Fruit fly (Drosophila melanogaster) whole organism, wandering third instar larva: ENCODE data around the gene ru.
"Not testable (repeated sequence)": the region's sequence is repeated elsewhere in the genome, so short reads cannot be mapped to it uniquely, and the experiment has no call there.

ENCODE experiments used
- Abd-B ChIP-seq: fragments of >200 bp; optimal IDR thresholded peaks from 2 replicates; lab custom pipeline; 2017; ENCODE audit warnings: missing biosample characterization, missing genetic modification characterization
- CrebA ChIP-seq: fragments of 200-800 bp; sonication (Bioruptor generic); optimal IDR thresholded peaks from 2 replicates; lab custom pipeline; 2016; ENCODE audit warnings: missing biosample characterization, mild to moderate bottlenecking, missing genetic modification characterization, borderline replicate concordance
- OdsH ChIP-seq: fragments of 200-800 bp; sonication (Bioruptor generic); optimal IDR thresholded peaks from 2 replicates; lab custom pipeline; 2016; ENCODE audit warnings: missing biosample characterization, mild to moderate bottlenecking, missing genetic modification characterization
- br ChIP-seq: fragments of 200-800 bp; sonication (Bioruptor generic); optimal IDR thresholded peaks from 2 replicates; lab custom pipeline; 2016; ENCODE audit warnings: missing biosample characterization, missing genetic modification characterization
- dmrt93B ChIP-seq: fragments of 200-800 bp; sonication (Bioruptor generic); optimal IDR thresholded peaks from 2 replicates; lab custom pipeline; 2018; ENCODE audit warnings: missing biosample characterization, mild to moderate bottlenecking, missing genetic modification characterization
- pan ChIP-seq: fragments of >200 bp; optimal IDR thresholded peaks from 2 replicates; lab custom pipeline; 2017
- rgr ChIP-seq: fragments of 200-800 bp; sonication (Bioruptor generic); optimal IDR thresholded peaks from 3 replicates; lab custom pipeline; 2016; ENCODE audit warnings: missing biosample characterization, mild to moderate bottlenecking, missing genetic modification characterization

dm6 chr3L:1398286-1398685 is 27.9 kb downstream of the ru start, which contains the start of gene CG32320:
- TF ChIP-seq CrebA (GFP tag; lab: Kevin White, UChicago); OdsH; Abd-B; dmrt93B (GFP tag; lab: Kevin White, UChicago); pan; br; rgr (GFP tag; lab: Kevin White, UChicago): not testable (repeated sequence)
